Worm (Caenorhabditis elegans): Measurements from ENCODE around the gene ZC8.6.

ZC8.6 gene

DNA sequence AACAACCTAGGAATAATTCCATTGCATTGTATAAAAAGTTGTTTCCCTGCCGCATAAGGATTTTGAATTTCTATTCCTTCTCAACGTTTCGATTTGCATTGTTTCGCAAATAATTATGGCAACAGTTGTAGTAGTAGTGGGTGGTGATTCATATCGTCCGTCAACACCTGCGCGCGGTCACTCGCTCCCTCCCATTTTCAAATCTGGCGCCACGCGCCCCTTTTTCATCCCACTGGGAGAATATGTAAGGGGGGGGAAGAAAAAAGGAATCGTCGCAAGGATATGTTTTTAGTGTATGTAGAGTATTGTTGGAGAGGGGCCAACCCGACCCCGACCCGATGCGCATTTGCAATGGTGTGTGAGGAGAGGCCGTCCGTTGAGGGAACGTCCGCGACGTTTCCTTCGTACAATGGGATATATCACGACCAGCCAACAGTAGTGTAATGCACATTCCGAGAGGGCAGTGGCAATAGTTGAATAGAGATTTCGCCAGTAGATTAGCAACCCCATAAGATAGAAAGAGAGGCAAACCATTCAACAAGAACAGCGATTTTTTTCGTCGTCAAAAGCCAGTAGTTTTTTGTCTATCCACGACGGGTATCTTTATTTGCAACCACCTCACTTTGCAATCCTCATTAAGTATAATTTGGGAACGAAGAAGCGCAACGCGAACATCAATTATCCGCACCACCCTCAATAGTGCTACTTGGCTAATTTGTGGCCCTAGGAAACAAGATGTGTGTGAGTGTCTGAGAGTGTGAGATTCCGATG, 36.3 kb downstream of the ZC8.6 start:
- no peak for TF ChIP-seq ceh-82 (tag; optimal IDR thresholded peaks at IDR 0.05)
- no peak for TF ChIP-seq mml-1 (tag; optimal IDR thresholded peaks at IDR 0.05)
- TF ChIP-seq nhr-23 (tag; optimal IDR thresholded peaks at IDR 0.05): peak; percentile 8
- TF ChIP-seq pha-4 (tag; optimal IDR thresholded peaks at IDR 0.05): peak; percentile 24
- TF ChIP-seq ZK546.5 (tag; optimal IDR thresholded peaks at IDR 0.05): no peak
- peak; percentile 34 for TF ChIP-seq nhr-25 (tag; optimal IDR thresholded peaks at IDR 0.05)
- TF ChIP-seq snpc-4 (tag; optimal IDR thresholded peaks at IDR 0.05): no peak
- no peak for TF ChIP-seq nhr-11 (tag; optimal IDR thresholded peaks at IDR 0.05)
- no peak for TF ChIP-seq elt-2 (tag; optimal IDR thresholded peaks at IDR 0.05)
- no peak for TF ChIP-seq nhr-76 (tag; optimal IDR thresholded peaks at IDR 0.05)

DNA sequence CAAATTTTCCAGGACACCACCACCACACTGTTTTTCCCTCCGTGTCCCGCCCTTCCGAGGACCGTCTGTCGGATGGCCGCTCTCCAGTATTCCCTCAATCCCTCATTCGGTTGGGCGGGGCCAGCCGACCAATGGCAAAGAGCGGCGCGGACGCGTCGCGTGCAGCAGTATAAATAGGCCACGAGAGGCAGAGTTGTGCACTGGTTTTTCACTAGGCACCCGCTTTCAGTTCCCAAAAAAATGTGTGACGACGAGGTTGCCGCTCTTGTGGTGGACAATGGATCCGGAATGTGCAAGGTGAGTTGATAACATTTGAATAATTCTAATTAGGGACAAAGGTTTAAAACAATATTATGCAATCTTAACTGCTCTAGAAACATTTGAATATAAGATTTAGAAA, 37.0 kb downstream of the ZC8.6 start, which contains the start of gene act-4:
Gene act-4, plus strand, starts transcription at position 200 of the 400 bp plus-strand sequence.
- TF ChIP-seq lin-39 (tag; optimal IDR thresholded peaks at IDR 0.05) (peak; percentile 58), fos-1 (tag; optimal IDR thresholded peaks at IDR 0.05) (no peak), zag-1 (tag; optimal IDR thresholded peaks at IDR 0.05) (no peak), nhr-25 (tag; optimal IDR thresholded peaks at IDR 0.05) (no peak), ceh-16 (tag; optimal IDR thresholded peaks at IDR 0.05) (no peak), elt-2 (tag; optimal IDR thresholded peaks at IDR 0.05) (no peak), nhr-77 (tag; optimal IDR thresholded peaks at IDR 0.05) (no peak), nhr-67 (tag; optimal IDR thresholded peaks at IDR 0.05) (no peak), unc-62 (GFP tag; optimal IDR thresholded peaks at IDR 0.05) (no peak), fkh-2 (tag; optimal IDR thresholded peaks at IDR 0.05) (no peak), nhr-28 (tag; optimal IDR thresholded peaks at IDR 0.05) (no peak), jun-1 (tag; optimal IDR thresholded peaks at IDR 0.05) (no peak), pha-4 (tag; optimal IDR thresholded peaks at IDR 0.05) (peak; percentile 45), mdl-1 (tag; optimal IDR thresholded peaks at IDR 0.05) (peak; percentile 45), daf-12 (tag; optimal IDR thresholded peaks at IDR 0.05) (no peak), nhr-23 (tag; optimal IDR thresholded peaks at IDR 0.05) (peak; percentile 5), nhr-237 (tag; optimal IDR thresholded peaks at IDR 0.05) (no peak), ceh-82 (tag; optimal IDR thresholded peaks at IDR 0.05) (no peak), ceh-9 (tag; optimal IDR thresholded peaks at IDR 0.05) (no peak), mml-1 (tag; optimal IDR thresholded peaks at IDR 0.05) (no peak), elt-1 (tag; optimal IDR thresholded peaks at IDR 0.05) (no peak), aly-2 (tag; optimal IDR thresholded peaks at IDR 0.05) (no peak), hmg-11 (tag; optimal IDR thresholded peaks at IDR 0.05) (peak; percentile 91), snpc-4 (tag; optimal IDR thresholded peaks at IDR 0.05) (no peak), sea-2 (GFP tag; optimal IDR thresholded peaks at IDR 0.05) (no peak), lin-15B (tag; optimal IDR thresholded peaks at IDR 0.05) (peak; percentile 37), elt-3 (tag; optimal IDR thresholded peaks at IDR 0.05) (no peak), nhr-11 (tag; optimal IDR thresholded peaks at IDR 0.05) (no peak), nhr-43 (tag; optimal IDR thresholded peaks at IDR 0.05; ENCODE audit: poor library complexity, severe bottlenecking) (no peak), ztf-4 (tag; optimal IDR thresholded peaks at IDR 0.05) (no peak), ama-1 (optimal IDR thresholded peaks at IDR 0.05) (peak; percentile 96), skn-1 (tag; optimal IDR thresholded peaks at IDR 0.05) (no peak), unc-39 (tag; optimal IDR thresholded peaks at IDR 0.05) (no peak), ztf-11 (tag; optimal IDR thresholded peaks at IDR 0.05) (no peak), nhr-12 (tag; optimal IDR thresholded peaks at IDR 0.05) (no peak), lsy-12 (tag; optimal IDR thresholded peaks at IDR 0.05) (peak; percentile 44), nhr-76 (tag; optimal IDR thresholded peaks at IDR 0.05) (no peak), eor-1 (tag; optimal IDR thresholded peaks at IDR 0.05) (no peak), nfya-1 (tag; optimal IDR thresholded peaks at IDR 0.05; ENCODE audit: insufficient read depth) (peak; percentile 100), ZK546.5 (tag; optimal IDR thresholded peaks at IDR 0.05) (no peak), egl-27 (tag; optimal IDR thresholded peaks at IDR 0.05) (no peak), tbx-2 (tag; optimal IDR thresholded peaks at IDR 0.05) (peak; percentile 10), fkh-10 (GFP tag; optimal IDR thresholded peaks at IDR 0.05) (peak; percentile 48), R02D3.7 (tag; optimal IDR thresholded peaks at IDR 0.05) (no peak), egl-5 (tag; optimal IDR thresholded peaks at IDR 0.05) (peak; percentile 44), pqm-1 (tag; optimal IDR thresholded peaks at IDR 0.05) (no peak), ceh-28 (tag; optimal IDR thresholded peaks at IDR 0.05) (no peak)

Data from whole organism, L3 larva.